Fruit fly (Drosophila melanogaster) whole organism, embryonic: ENCODE data around the gene enc.

Experiments used
- Awh ChIP-seq: fragments of 200-800 bp; sonication (Bioruptor generic); IDR thresholded peaks from 2 replicates; pipeline ENCODE4, ENCODE4 v1.3.6; 2022; ENCODE audit warnings: missing biosample characterization, missing genetic modification characterization
- Bdp1 ChIP-seq: fragments of 200-800 bp; sonication (Bioruptor generic); optimal IDR thresholded peaks from 3 replicates; lab custom pipeline; 2016; ENCODE audit warnings: missing biosample characterization, missing genetic modification characterization
- Bgb ChIP-seq: fragments of 200-800 bp; sonication (Bioruptor generic); IDR thresholded peaks from 2 replicates; pipeline ENCODE4 v1.3.6; 2022; ENCODE audit warnings: missing biosample characterization, missing genetic modification characterization; ENCODE audit not compliant: partially characterized antibody
- BtbVII ChIP-seq: fragments of 200-800 bp; sonication (Bioruptor generic); optimal IDR thresholded peaks from 3 replicates; lab custom pipeline; 2017; ENCODE audit warnings: missing biosample characterization, mild to moderate bottlenecking, missing genetic modification characterization
- CG10543 ChIP-seq: fragments of 200-800 bp; sonication (Bioruptor generic); optimal IDR thresholded peaks from 3 replicates; lab custom pipeline; 2017; ENCODE audit warnings: missing biosample characterization, mild to moderate bottlenecking, missing genetic modification characterization, moderate library complexity
- CG1233 ChIP-seq: fragments of 200-800 bp; sonication (Bioruptor generic); optimal IDR thresholded peaks from 4 replicates; lab custom pipeline; 2018; ENCODE audit warnings: missing biosample characterization, mild to moderate bottlenecking, missing genetic modification characterization
- CG12769 ChIP-seq: fragments of 200-800 bp; sonication (Bioruptor generic); optimal IDR thresholded peaks from 2 replicates; lab custom pipeline; 2019; ENCODE audit warnings: missing biosample characterization, mild to moderate bottlenecking, missing genetic modification characterization, moderate library complexity
- CG13123 ChIP-seq: fragments of 200-800 bp; sonication (Bioruptor generic); optimal IDR thresholded peaks from 2 replicates; lab custom pipeline; 2016; ENCODE audit warnings: missing biosample characterization, missing genetic modification characterization
- CG14014 ChIP-seq: fragments of 200-800 bp; sonication (Bioruptor generic); IDR thresholded peaks from 2 replicates; pipeline ENCODE4 v1.3.6; 2022; ENCODE audit warnings: missing biosample characterization, missing genetic modification characterization
- CG14667 ChIP-seq: fragments of 200-800 bp; sonication (Bioruptor generic); IDR thresholded peaks from 2 replicates; pipeline ENCODE4 v1.3.6; 2022; ENCODE audit warnings: missing biosample characterization, missing genetic modification characterization
- CG15011 ChIP-seq: fragments of 200-800 bp; sonication (Bioruptor generic); optimal IDR thresholded peaks from 3 replicates; lab custom pipeline; 2018; ENCODE audit warnings: missing biosample characterization, mild to moderate bottlenecking, missing genetic modification characterization
- CG4328 ChIP-seq: fragments of 200-800 bp; sonication (Bioruptor generic); optimal IDR thresholded peaks from 3 replicates; lab custom pipeline; 2017; ENCODE audit warnings: missing biosample characterization, missing genetic modification reagents, missing genetic modification characterization
- CG7271 ChIP-seq: fragments of 200-800 bp; sonication (Bioruptor generic); optimal IDR thresholded peaks from 2 replicates; lab custom pipeline; 2018; ENCODE audit warnings: missing biosample characterization, mild to moderate bottlenecking, missing genetic modification characterization, moderate library complexity
- CG7839 ChIP-seq: fragments of 200-800 bp; sonication (Bioruptor generic); optimal IDR thresholded peaks from 3 replicates; lab custom pipeline; 2018; ENCODE audit warnings: missing biosample characterization, mild to moderate bottlenecking, missing genetic modification characterization, moderate library complexity
- CG9876 ChIP-seq: fragments of 200-800 bp; sonication (Bioruptor generic); optimal IDR thresholded peaks from 2 replicates; lab custom pipeline; 2016; ENCODE audit warnings: missing biosample characterization, missing genetic modification characterization
- Dll ChIP-seq: fragments of 200-800 bp; sonication (Bioruptor generic); IDR thresholded peaks from 4 replicates; pipeline ENCODE4 v1.3.6; 2022; ENCODE audit warnings: missing biosample characterization, missing genetic modification characterization; ENCODE audit not compliant: partially characterized antibody
- GATAe ChIP-seq: fragments of 200-800 bp; sonication (Bioruptor generic); conservative IDR thresholded peaks from 2 replicates; pipeline ENCODE4 v1.3.6; 2022; ENCODE audit warnings: missing biosample characterization, missing genetic modification characterization
- Gsc ChIP-seq: fragments of 200-800 bp; sonication (Bioruptor generic); IDR thresholded peaks from 2 replicates; pipeline ENCODE4 v1.3.6; 2022; ENCODE audit warnings: missing biosample characterization, missing genetic modification characterization
- Hr78 ChIP-seq, 2 experiments: fragments of 200-800 bp in 1 of 2; fragments of >200 bp in 1 of 2; sonication (Bioruptor generic) in 1 of 2; optimal IDR thresholded peaks; 2 replicates each; lab custom pipeline; 2017 to 2019; ENCODE audit warnings: missing biosample characterization in 2 of 2, missing genetic modification characterization in 2 of 2, mild to moderate bottlenecking in 1 of 2, moderate library complexity in 1 of 2
- Jarid2 ChIP-seq: fragments of 200-800 bp; sonication (Bioruptor generic); optimal IDR thresholded peaks from 3 replicates; lab custom pipeline; 2017; ENCODE audit warnings: mild to moderate bottlenecking, missing biosample characterization, missing genetic modification reagents, missing genetic modification characterization
- Nf-YA ChIP-seq: fragments of 200-800 bp; sonication (Bioruptor generic); IDR thresholded peaks from 2 replicates; pipeline ENCODE4 v1.3.6; 2022; ENCODE audit warnings: missing biosample characterization, missing genetic modification characterization
- Opbp ChIP-seq: fragments of 200-800 bp; sonication (Bioruptor generic); IDR thresholded peaks from 3 replicates; pipeline ENCODE4 v1.3.6; 2022; ENCODE audit warnings: missing biosample characterization, missing genetic modification characterization; ENCODE audit not compliant: partially characterized antibody
- Ptx1 ChIP-seq: fragments of 200-800 bp; sonication (Bioruptor generic); IDR thresholded peaks from 2 replicates; pipeline ENCODE4 v1.3.6; 2022; ENCODE audit warnings: missing biosample characterization, missing genetic modification characterization
- Ravus ChIP-seq: fragments of 200-800 bp; sonication (Bioruptor generic); IDR thresholded peaks from 2 replicates; pipeline ENCODE4 v1.3.6; 2022; ENCODE audit warnings: missing biosample characterization, missing genetic modification characterization
- ato ChIP-seq: fragments of 200-800 bp; sonication (Bioruptor generic); IDR thresholded peaks from 2 replicates; pipeline ENCODE4 v1.3.6; 2022; ENCODE audit warnings: missing biosample characterization, missing genetic modification characterization; ENCODE audit not compliant: partially characterized antibody
- bab2 ChIP-seq: fragments of 200-800 bp; sonication (Bioruptor generic); optimal IDR thresholded peaks from 2 replicates; lab custom pipeline; 2016; ENCODE audit warnings: missing biosample characterization, missing genetic modification characterization
- cg ChIP-seq: fragments of 200-800 bp; sonication (Bioruptor generic); optimal IDR thresholded peaks from 3 replicates; lab custom pipeline; 2019; ENCODE audit warnings: missing biosample characterization, mild to moderate bottlenecking, missing genetic modification characterization, moderate library complexity
- ci ChIP-seq: fragments of 200-800 bp; sonication (Bioruptor generic); IDR thresholded peaks from 3 replicates; pipeline ENCODE4 v1.3.6; 2022; ENCODE audit warnings: missing biosample characterization, missing genetic modification characterization
- corto ChIP-seq: fragments of 200-800 bp; sonication (Bioruptor generic); optimal IDR thresholded peaks from 2 replicates; lab custom pipeline; 2016; ENCODE audit warnings: missing biosample characterization, mild to moderate bottlenecking, missing genetic modification characterization, moderate library complexity
- crol ChIP-seq: fragments of 200-800 bp; sonication (Bioruptor generic); IDR thresholded peaks from 2 replicates; pipeline ENCODE4 v1.3.6; 2022; ENCODE audit warnings: missing biosample characterization, missing genetic modification characterization
- fd64A ChIP-seq: fragments of 200-800 bp; sonication (Bioruptor generic); optimal IDR thresholded peaks from 3 replicates; lab custom pipeline; 2018; ENCODE audit warnings: missing biosample characterization, mild to moderate bottlenecking, missing genetic modification characterization
- ken ChIP-seq: fragments of 200-800 bp; sonication (Bioruptor generic); IDR thresholded peaks from 3 replicates; pipeline ENCODE4 v1.3.6; 2022; ENCODE audit warnings: missing biosample characterization, missing genetic modification characterization
- kni ChIP-seq: fragments of 200-800 bp; sonication (Bioruptor generic); optimal IDR thresholded peaks from 3 replicates; lab custom pipeline; 2017; ENCODE audit warnings: mild to moderate bottlenecking, missing biosample characterization, missing genetic modification reagents, missing genetic modification characterization
- lola ChIP-seq, 3 experiments: fragments of >200 bp in 2 of 3; fragments of 200-800 bp in 1 of 3; sonication (Bioruptor generic) in 1 of 3; optimal IDR thresholded peaks; 2 replicates each; lab custom pipeline; 2017 to 2019; ENCODE audit warnings: missing biosample characterization in 3 of 3, missing genetic modification characterization in 3 of 3, mild to moderate bottlenecking in 1 of 3, moderate library complexity in 1 of 3
- mld ChIP-seq: fragments of 200-800 bp; sonication (Bioruptor generic); IDR thresholded peaks from 3 replicates; pipeline ENCODE4 v1.3.6; 2022; ENCODE audit warnings: missing biosample characterization, missing genetic modification characterization; ENCODE audit not compliant: partially characterized antibody
- nau ChIP-seq: fragments of 200-800 bp; sonication (Bioruptor generic); optimal IDR thresholded peaks from 3 replicates; lab custom pipeline; 2017; ENCODE audit warnings: missing biosample characterization, mild to moderate bottlenecking, missing genetic modification characterization, missing genetic modification reagents
- oc ChIP-seq: fragments of 200-800 bp; sonication (Bioruptor generic); optimal IDR thresholded peaks from 2 replicates; lab custom pipeline; 2018; ENCODE audit warnings: missing biosample characterization, mild to moderate bottlenecking, missing genetic modification characterization, moderate library complexity
- peb ChIP-seq: fragments of 200-800 bp; sonication (Bioruptor generic); IDR thresholded peaks from 2 replicates; pipeline ENCODE4 v1.3.6; 2022; ENCODE audit warnings: missing biosample characterization, missing genetic modification characterization
- psq ChIP-seq: fragments of 200-800 bp; sonication (Bioruptor generic); optimal IDR thresholded peaks from 2 replicates; lab custom pipeline; 2017; ENCODE audit warnings: missing biosample characterization, missing genetic modification characterization
- rib ChIP-seq: fragments of 200-800 bp; sonication (Bioruptor generic); IDR thresholded peaks from 2 replicates; pipeline ENCODE4 v1.3.6; 2022; ENCODE audit warnings: missing biosample characterization, missing genetic modification characterization
- sd ChIP-seq: fragments of 200-800 bp; sonication (Bioruptor generic); optimal IDR thresholded peaks from 3 replicates; lab custom pipeline; 2018; ENCODE audit warnings: missing biosample characterization, mild to moderate bottlenecking, missing genetic modification characterization, moderate library complexity
- sens ChIP-seq: fragments of 200-800 bp; sonication (Bioruptor generic); peaks from one replicate; lab custom pipeline; 2016; ENCODE audit warnings: missing biosample characterization, missing genetic modification characterization
- sim ChIP-seq: fragments of 200-800 bp; sonication (Bioruptor generic); IDR thresholded peaks from 2 replicates; pipeline ENCODE4 v1.3.6; 2022; ENCODE audit warnings: missing biosample characterization, missing genetic modification characterization
- sqz ChIP-seq: fragments of 200-800 bp; sonication (Bioruptor generic); optimal IDR thresholded peaks from 3 replicates; lab custom pipeline; 2018; ENCODE audit warnings: missing biosample characterization, mild to moderate bottlenecking, missing genetic modification characterization
- sug ChIP-seq: fragments of 200-800 bp; optimal IDR thresholded peaks from 2 replicates; lab custom pipeline; 2019; ENCODE audit warnings: missing biosample characterization, mild to moderate bottlenecking, missing genetic modification characterization, moderate library complexity
- tx ChIP-seq: fragments of 200-800 bp; sonication (Bioruptor generic); optimal IDR thresholded peaks from 2 replicates; lab custom pipeline; 2016; ENCODE audit warnings: missing biosample characterization, missing genetic modification characterization
- z ChIP-seq: fragments of 200-800 bp; sonication (Bioruptor generic); IDR thresholded peaks from 3 replicates; pipeline ENCODE4 v1.3.6; 2022; ENCODE audit warnings: missing biosample characterization, missing genetic modification characterization
- zen2 ChIP-seq: fragments of 200-800 bp; sonication (Bioruptor generic); IDR thresholded peaks from 3 replicates; pipeline ENCODE4 v1.3.6; 2022; ENCODE audit warnings: missing biosample characterization, missing genetic modification characterization; ENCODE audit not compliant: partially characterized antibody

The enc gene

dm6 chr3L:3845815-3846375 lies 27.4 kb downstream of the enc start, which contains the start of gene Awh (continued):
- TF ChIP-seq Opbp (GFP tag; lab: Robert Waterston, UW) (peak; percentile 62; the same call in 2 of the 3 replicates), CG14014 (no peak), cg (GFP tag; lab: Kevin White, UChicago) (peak; percentile 63), Nf-YA (GFP tag; lab: Robert Waterston, UW) (peak; percentile 74), CG7271 (tag; lab: Kevin White, UChicago) (no peak), Gsc (no peak), CG4328 (GFP tag; lab: Kevin White, UChicago) (no peak), CG7839 (tag; lab: Kevin White, UChicago) (no peak), CG15011 (GFP tag; lab: Kevin White, UChicago) (no peak), Jarid2 (peak; percentile 92), CG13123 (GFP tag; lab: Kevin White, UChicago) (no peak), tx (GFP tag; lab: Kevin White, UChicago) (no peak), ato (GFP tag; lab: Robert Waterston, UW) (0 out of 2 replicates have a peak, but pooled peaks have one; percentile 15), BtbVII (GFP tag; lab: Kevin White, UChicago) (no peak), zen2 (GFP tag; lab: Robert Waterston, UW) (peak; percentile 59; the same call in 2 of the 3 replicates), sim (GFP tag; lab: Robert Waterston, UW) (0 out of 2 replicates have a peak, but pooled peaks have one; percentile 26), CG10543 (peak; percentile 3), bab2 (no peak), psq (GFP tag; lab: Kevin White, UChicago) (no peak), peb (GFP tag; lab: Robert Waterston, UW) (no peak), Bgb (GFP tag; lab: Robert Waterston, UW) (peak; percentile 82; the same call in 1 of the 2 replicates), sug (tag; lab: Kevin White, UChicago) (no peak), crol (GFP tag; lab: Robert Waterston, UW) (peak; percentile 36)

- TF ChIP-seq mld (GFP tag; lab: Robert Waterston, UW), result no peak
- peak; percentile 23 for TF ChIP-seq sd
- TF ChIP-seq CG14667 (GFP tag; lab: Robert Waterston, UW), result no peak
- TF ChIP-seq sqz (GFP tag; lab: Kevin White, UChicago), result peak; percentile 43
- no peak for TF ChIP-seq Ravus (GFP tag; lab: Robert Waterston, UW)
- TF ChIP-seq CG9876 (GFP tag; lab: Kevin White, UChicago), result no peak
- peak in 1 of 2 experiments; percentile 50 for TF ChIP-seq Hr78 (GFP tag; optimal IDR thresholded peaks at IDR 0.05; lab: Kevin White, UChicago)
- TF ChIP-seq lola (GFP tag; optimal IDR thresholded peaks at IDR 0.05; lab: Kevin White, UChicago), result no peak
- TF ChIP-seq Ptx1, result no peak
- 0 out of 3 replicates have a peak, but pooled peaks have one; percentile 52 for TF ChIP-seq z (GFP tag; lab: Robert Waterston, UW)
- TF ChIP-seq Dll, result no peak
- no peak for TF ChIP-seq Bdp1 (GFP tag; lab: Kevin White, UChicago)
- peak; percentile 25 for TF ChIP-seq CG12769
- TF ChIP-seq ken, result no peak
- no peak for TF ChIP-seq rib (GFP tag; lab: Robert Waterston, UW)
- peak; percentile 42 for TF ChIP-seq oc
- TF ChIP-seq sens (GFP tag; lab: Kevin White, UChicago), result peak; percentile 0
- TF ChIP-seq kni (GFP tag; lab: Kevin White, UChicago), result peak; percentile 62
- 0 out of 3 replicates have a peak, but pooled peaks have one; percentile 19 for TF ChIP-seq ci (GFP tag; lab: Robert Waterston, UW)
- TF ChIP-seq Awh (GFP tag; lab: Robert Waterston, UW), result peak; percentile 46; the same call in 1 of the 2 replicates
- peak; percentile 43; the same call in 1 of the 2 replicates for TF ChIP-seq crol (GFP tag; lab: Robert Waterston, UW)
- no peak for TF ChIP-seq corto (GFP tag; lab: Kevin White, UChicago)
- no peak for TF ChIP-seq GATAe (GFP tag; lab: Robert Waterston, UW)
- TF ChIP-seq fd64A, result no peak
- no peak for TF ChIP-seq nau (GFP tag; lab: Kevin White, UChicago)
- no peak for TF ChIP-seq CG1233 (GFP tag; lab: Kevin White, UChicago)
Observed at dm6 chr3L:3847810-3848326, 29.4 kb downstream of the enc start.
